Fruit fly (Drosophila melanogaster) whole organism, embryonic: Measurements from ENCODE around the gene Atu.

Source experiments
- Asciz ChIP-seq: fragments of 200-800 bp; sonication (Bioruptor generic); optimal IDR thresholded peaks from 2 replicates; lab custom pipeline; 2017; ENCODE audit warnings: missing biosample characterization, mild to moderate bottlenecking, missing genetic modification characterization, missing genetic modification reagents
- Bteb2 ChIP-seq: fragments of 200-800 bp; sonication (Bioruptor generic); optimal IDR thresholded peaks from 2 replicates; lab custom pipeline; 2016; ENCODE audit warnings: missing biosample characterization, missing genetic modification characterization
- CG1024 ChIP-seq: fragments of 200-800 bp; sonication (Bioruptor generic); IDR thresholded peaks from 2 replicates; pipeline ENCODE4 v1.3.6; 2022; ENCODE audit warnings: missing biosample characterization, missing genetic modification characterization
- CG10267 ChIP-seq: fragments of 200-800 bp; sonication (Bioruptor generic); optimal IDR thresholded peaks from 2 replicates; lab custom pipeline; 2018; ENCODE audit warnings: missing biosample characterization, mild to moderate bottlenecking, missing genetic modification characterization, moderate library complexity
- CG12769 ChIP-seq: fragments of 200-800 bp; sonication (Bioruptor generic); optimal IDR thresholded peaks from 2 replicates; lab custom pipeline; 2019; ENCODE audit warnings: missing biosample characterization, mild to moderate bottlenecking, missing genetic modification characterization, moderate library complexity
- CG13894 ChIP-seq: fragments of 200-800 bp; sonication (Bioruptor generic); optimal IDR thresholded peaks from 3 replicates; lab custom pipeline; 2018; ENCODE audit warnings: missing biosample characterization, mild to moderate bottlenecking, missing genetic modification characterization, moderate library complexity
- CG14860 ChIP-seq: fragments of 200-800 bp; sonication (Bioruptor generic); IDR thresholded peaks from 3 replicates; pipeline ENCODE4 v1.3.6; 2022; ENCODE audit warnings: missing biosample characterization, missing genetic modification characterization; ENCODE audit not compliant: partially characterized antibody
- CG1603 ChIP-seq: fragments of 200-800 bp; sonication (Bioruptor generic); optimal IDR thresholded peaks from 2 replicates; lab custom pipeline; 2019; ENCODE audit warnings: missing biosample characterization, mild to moderate bottlenecking, missing genetic modification characterization, moderate library complexity
- CG16813 ChIP-seq: fragments of 200-800 bp; sonication (Bioruptor generic); IDR thresholded peaks from 3 replicates; pipeline ENCODE4 v1.3.6; 2022; ENCODE audit warnings: missing biosample characterization, missing genetic modification characterization; ENCODE audit not compliant: partially characterized antibody
- CG18476 ChIP-seq: fragments of 200-800 bp; sonication (Bioruptor generic); optimal IDR thresholded peaks from 2 replicates; lab custom pipeline; 2016; ENCODE audit warnings: missing biosample characterization, mild to moderate bottlenecking, missing genetic modification characterization
- CG2202 ChIP-seq: fragments of 200-800 bp; sonication (Bioruptor generic); optimal IDR thresholded peaks from 2 replicates; lab custom pipeline; 2018; ENCODE audit warnings: missing biosample characterization, mild to moderate bottlenecking, missing genetic modification characterization
- CG2678 ChIP-seq: fragments of 200-800 bp; sonication (Bioruptor generic); optimal IDR thresholded peaks from 3 replicates; lab custom pipeline; 2019; ENCODE audit warnings: missing biosample characterization, mild to moderate bottlenecking, missing genetic modification characterization, moderate library complexity
- CG31441 ChIP-seq: fragments of 200-800 bp; sonication (Bioruptor generic); IDR thresholded peaks from 2 replicates; pipeline ENCODE4 v1.3.6; 2022; ENCODE audit warnings: missing biosample characterization, missing genetic modification characterization
- CG3726 ChIP-seq: fragments of 200-800 bp; sonication (Bioruptor generic); IDR thresholded peaks from 3 replicates; pipeline ENCODE4, ENCODE4 v1.3.6; 2022; ENCODE audit warnings: missing biosample characterization, missing genetic modification characterization
- CG4854 ChIP-seq: fragments of 200-800 bp; sonication (Bioruptor generic); optimal IDR thresholded peaks from 2 replicates; lab custom pipeline; 2016; ENCODE audit warnings: missing biosample characterization, missing genetic modification characterization, inconsistent platforms
- CG6791 ChIP-seq: fragments of 200-800 bp; sonication (Bioruptor generic); IDR thresholded peaks from 3 replicates; pipeline ENCODE4 v1.3.6; 2022; ENCODE audit warnings: missing biosample characterization, missing genetic modification characterization; ENCODE audit not compliant: partially characterized antibody
- CG7745 ChIP-seq: fragments of 200-800 bp; sonication (Bioruptor generic); optimal IDR thresholded peaks from 2 replicates; lab custom pipeline; 2018; ENCODE audit warnings: missing biosample characterization, mild to moderate bottlenecking, missing genetic modification characterization, moderate library complexity
- CG7963 ChIP-seq: fragments of 200-800 bp; sonication (Bioruptor generic); IDR thresholded peaks from 3 replicates; pipeline ENCODE4 v1.3.6; 2022; ENCODE audit warnings: missing biosample characterization, missing genetic modification characterization; ENCODE audit not compliant: partially characterized antibody
- CG8924 ChIP-seq: fragments of 200-800 bp; optimal IDR thresholded peaks from 3 replicates; lab custom pipeline; 2019; ENCODE audit warnings: missing biosample characterization, mild to moderate bottlenecking, missing genetic modification characterization, moderate library complexity
- Doc2 ChIP-seq: fragments of 200-800 bp; sonication (Bioruptor generic); IDR thresholded peaks from 2 replicates; pipeline ENCODE4 v1.3.6; 2022; ENCODE audit warnings: missing biosample characterization, missing genetic modification characterization
- Dref ChIP-seq: fragments of 200-800 bp; sonication (Bioruptor generic); IDR thresholded peaks from 2 replicates; pipeline ENCODE4 v1.3.6; 2022; ENCODE audit warnings: missing biosample characterization, missing genetic modification characterization
- Elba2 ChIP-seq: fragments of 200-800 bp; sonication (Bioruptor generic); optimal IDR thresholded peaks from 3 replicates; lab custom pipeline; 2016; ENCODE audit warnings: missing biosample characterization, missing genetic modification characterization
- H15 ChIP-seq: fragments of 200-800 bp; sonication (Bioruptor generic); IDR thresholded peaks from 3 replicates; pipeline ENCODE4 v1.3.6; 2022; ENCODE audit warnings: missing biosample characterization, missing genetic modification characterization
- HHEX ChIP-seq: fragments of 200-800 bp; sonication (Bioruptor generic); optimal IDR thresholded peaks from 3 replicates; lab custom pipeline; 2017; ENCODE audit warnings: missing biosample characterization, mild to moderate bottlenecking, missing genetic modification characterization, missing genetic modification reagents
- HLH54F ChIP-seq: fragments of 200-800 bp; sonication (Bioruptor generic); optimal IDR thresholded peaks from 3 replicates; lab custom pipeline; 2016; ENCODE audit warnings: missing biosample characterization, missing genetic modification characterization
- Hand ChIP-seq: fragments of 200-800 bp; sonication (Bioruptor generic); optimal IDR thresholded peaks from 2 replicates; lab custom pipeline; 2017; ENCODE audit warnings: mild to moderate bottlenecking, missing biosample characterization, missing genetic modification reagents, missing genetic modification characterization
- HmgZ ChIP-seq: fragments of 200-800 bp; sonication (Bioruptor generic); optimal IDR thresholded peaks from 2 replicates; lab custom pipeline; 2018; ENCODE audit warnings: missing biosample characterization, mild to moderate bottlenecking, missing genetic modification characterization
- Hsf ChIP-seq: fragments of 200-800 bp; sonication (Bioruptor generic); optimal IDR thresholded peaks from 3 replicates; lab custom pipeline; 2016; ENCODE audit warnings: missing biosample characterization, missing genetic modification characterization
- Max ChIP-seq: fragments of 200-800 bp; sonication (Bioruptor generic); optimal IDR thresholded peaks from 2 replicates; lab custom pipeline; 2016; ENCODE audit warnings: missing biosample characterization, mild to moderate bottlenecking, missing genetic modification characterization
- Nf-YA ChIP-seq: fragments of 200-800 bp; sonication (Bioruptor generic); IDR thresholded peaks from 2 replicates; pipeline ENCODE4 v1.3.6; 2022; ENCODE audit warnings: missing biosample characterization, missing genetic modification characterization
- Pdp1 ChIP-seq, 2 experiments: fragments of 200-800 bp; sonication (Bioruptor generic); optimal IDR thresholded peaks; 3 replicates each; lab custom pipeline; 2016; ENCODE audit warnings: missing biosample characterization in 2 of 2, missing genetic modification characterization in 2 of 2, mild to moderate bottlenecking in 1 of 2, moderate library complexity in 1 of 2
- Tbp ChIP-seq: fragments of >200 bp; optimal IDR thresholded peaks from 2 replicates; lab custom pipeline; 2018; ENCODE audit warnings: missing biosample characterization, missing genetic modification characterization
- Xbp1 ChIP-seq: fragments of 200-800 bp; sonication (Bioruptor generic); optimal IDR thresholded peaks from 3 replicates; lab custom pipeline; 2016; ENCODE audit warnings: missing biosample characterization, mild to moderate bottlenecking, missing genetic modification characterization
- amos ChIP-seq: fragments of 200-800 bp; sonication (Bioruptor generic); IDR thresholded peaks from 2 replicates; pipeline ENCODE4 v1.3.6; 2022; ENCODE audit warnings: missing biosample characterization, missing genetic modification characterization; ENCODE audit not compliant: partially characterized antibody
- ap ChIP-seq: fragments of 200-800 bp; sonication (Bioruptor generic); IDR thresholded peaks from 2 replicates; pipeline ENCODE4 v1.3.6; 2022; ENCODE audit warnings: missing biosample characterization, missing genetic modification characterization
- crol ChIP-seq: fragments of 200-800 bp; sonication (Bioruptor generic); IDR thresholded peaks from 2 replicates; pipeline ENCODE4 v1.3.6; 2022; ENCODE audit warnings: missing biosample characterization, missing genetic modification characterization
- dan ChIP-seq: fragments of 200-800 bp; sonication (Bioruptor generic); IDR thresholded peaks from 2 replicates; pipeline ENCODE4 v1.3.6; 2022; ENCODE audit warnings: missing biosample characterization, missing genetic modification characterization
- dm ChIP-seq: fragments of 200-800 bp; sonication (Bioruptor generic); optimal IDR thresholded peaks from 3 replicates; lab custom pipeline; 2016; ENCODE audit warnings: missing biosample characterization, missing genetic modification characterization
- fu2 ChIP-seq: fragments of 200-800 bp; sonication (Bioruptor generic); optimal IDR thresholded peaks from 2 replicates; lab custom pipeline; 2016; ENCODE audit warnings: missing biosample characterization, missing genetic modification characterization
- lmd ChIP-seq: fragments of 200-800 bp; sonication (Bioruptor generic); IDR thresholded peaks from 2 replicates; pipeline ENCODE4 v1.3.6; 2022; ENCODE audit warnings: missing biosample characterization, missing genetic modification characterization
- onecut ChIP-seq: fragments of 200-800 bp; sonication (Bioruptor generic); IDR thresholded peaks from 2 replicates; pipeline ENCODE4 v1.3.6; 2022; ENCODE audit warnings: missing biosample characterization, missing genetic modification characterization
- pan ChIP-seq, 4 experiments: fragments of >200 bp in 3 of 4; fragments of 200-800 bp in 1 of 4; sonication (Bioruptor generic) in 1 of 4; optimal IDR thresholded peaks in 3 of 4; IDR thresholded peaks in 1 of 4; 2 replicates each; pipeline versions ENCODE4 v1.3.6 to Lab custom; 2017 to 2022; ENCODE audit warnings: missing biosample characterization in 2 of 4, missing genetic modification characterization in 2 of 4, mixed read lengths in 1 of 4
- peb ChIP-seq: fragments of 200-800 bp; sonication (Bioruptor generic); IDR thresholded peaks from 2 replicates; pipeline ENCODE4 v1.3.6; 2022; ENCODE audit warnings: missing biosample characterization, missing genetic modification characterization
- pita ChIP-seq: fragments of 200-800 bp; sonication (Bioruptor generic); optimal IDR thresholded peaks from 2 replicates; lab custom pipeline; 2017; ENCODE audit warnings: missing biosample characterization, mild to moderate bottlenecking, missing genetic modification characterization
- trh ChIP-seq: fragments of 200-800 bp; sonication (Bioruptor generic); optimal IDR thresholded peaks from 2 replicates; lab custom pipeline; 2016; ENCODE audit warnings: missing biosample characterization, missing genetic modification characterization
- tup ChIP-seq: fragments of 200-800 bp; sonication (Bioruptor generic); optimal IDR thresholded peaks from 2 replicates; lab custom pipeline; 2016; ENCODE audit warnings: missing biosample characterization, mild to moderate bottlenecking, missing genetic modification characterization, moderate library complexity
- usp ChIP-seq: fragments of >200 bp; optimal IDR thresholded peaks from 2 replicates; lab custom pipeline; 2017; ENCODE audit warnings: missing biosample characterization, missing genetic modification characterization
- wek ChIP-seq: fragments of 200-800 bp; sonication (Bioruptor generic); optimal IDR thresholded peaks from 3 replicates; lab custom pipeline; 2018; ENCODE audit warnings: missing biosample characterization, mild to moderate bottlenecking, missing genetic modification characterization, moderate library complexity
- zen ChIP-seq: fragments of 200-800 bp; sonication (Bioruptor generic); optimal IDR thresholded peaks from 3 replicates; lab custom pipeline; 2018; ENCODE audit warnings: missing biosample characterization, mild to moderate bottlenecking, missing genetic modification characterization, moderate library complexity

Atu gene

dm6 chr3R:5624115-5624878 lies 11.1 kb downstream of the Atu start, which contains the start of the genes Dph4, Spec2 and RpL13A (continued):
- peak; percentile 92 for TF ChIP-seq Asciz
- TF ChIP-seq CG1603 (tag; lab: Kevin White, UChicago), result peak; percentile 96
- peak; percentile 87 for TF ChIP-seq Hand (GFP tag; lab: Kevin White, UChicago)
- TF ChIP-seq fu2 (GFP tag; lab: Kevin White, UChicago), result peak; percentile 88
- peak; percentile 83 for TF ChIP-seq CG12769 (tag; lab: Kevin White, UChicago)
- peak; percentile 81 to 91 for TF ChIP-seq Pdp1 (GFP tag; optimal IDR thresholded peaks at IDR 0.05; lab: Kevin White, UChicago)
- TF ChIP-seq Xbp1, result peak; percentile 89
- TF ChIP-seq trh, result peak; percentile 69
- TF ChIP-seq Nf-YA (GFP tag; lab: Robert Waterston, UW), result no peak
- no peak for TF ChIP-seq lmd (GFP tag; lab: Robert Waterston, UW)
- peak; percentile 74 for TF ChIP-seq tup (GFP tag; lab: Kevin White, UChicago)
- peak; percentile 52 for TF ChIP-seq Tbp (GFP tag; lab: Kevin White, UChicago)
- TF ChIP-seq HHEX, result peak; percentile 96
- peak; percentile 85 for TF ChIP-seq zen
- no peak for TF ChIP-seq Doc2 (GFP tag; lab: Robert Waterston, UW)
- TF ChIP-seq usp (GFP tag; lab: Kevin White, UChicago), result no peak
- no peak for TF ChIP-seq CG1024 (GFP tag; lab: Robert Waterston, UW)
- peak; percentile 74 for TF ChIP-seq CG18476
- TF ChIP-seq CG31441 (GFP tag; lab: Robert Waterston, UW), result no peak
- no peak for TF ChIP-seq pan (optimal IDR thresholded peaks at IDR 0.05; lab: Kevin White, UChicago)
- TF ChIP-seq pan (GFP tag; optimal IDR thresholded peaks at IDR 0.05 in 1 of 2, IDR thresholded peaks at IDR 0.05 in 1 of 2), result no peak
- TF ChIP-seq CG14860 (GFP tag; lab: Robert Waterston, UW), result no peak
- no peak for TF ChIP-seq CG7963 (GFP tag; lab: Robert Waterston, UW)
- no peak for TF ChIP-seq CG16813
- TF ChIP-seq crol, result no peak
- no peak for TF ChIP-seq peb (GFP tag; lab: Robert Waterston, UW)
- no peak for TF ChIP-seq CG7745
- peak; percentile 97 for TF ChIP-seq dm (GFP tag; lab: Kevin White, UChicago)
- TF ChIP-seq wek (GFP tag; lab: Kevin White, UChicago), result peak; percentile 95
- TF ChIP-seq dan (GFP tag; lab: Robert Waterston, UW), result no peak
- TF ChIP-seq CG8924, result peak; percentile 87
- TF ChIP-seq H15, result no peak
- TF ChIP-seq CG13894 (tag; lab: Kevin White, UChicago), result peak; percentile 82
- peak; percentile 87 for TF ChIP-seq pita
- TF ChIP-seq Dref (GFP tag; lab: Robert Waterston, UW), result no peak
- peak; percentile 81 for TF ChIP-seq CG2678 (tag; lab: Kevin White, UChicago)
- TF ChIP-seq ap (GFP tag; lab: Robert Waterston, UW), result no peak
- TF ChIP-seq CG6791 (GFP tag; lab: Robert Waterston, UW), result no peak
- TF ChIP-seq HLH54F (GFP tag; lab: Kevin White, UChicago), result peak; percentile 84
- no peak for TF ChIP-seq Elba2
- TF ChIP-seq onecut, result peak; percentile 93
- TF ChIP-seq Max (GFP tag; lab: Kevin White, UChicago), result peak; percentile 92
- no peak for TF ChIP-seq amos (GFP tag; lab: Robert Waterston, UW)
- TF ChIP-seq CG3726, result no peak
- peak; percentile 92 for TF ChIP-seq Bteb2
- TF ChIP-seq CG4854 (GFP tag; lab: Kevin White, UChicago), result peak; percentile 89
- TF ChIP-seq CG10267, result peak; percentile 90
- peak; percentile 87 for TF ChIP-seq Hsf (GFP tag; lab: Kevin White, UChicago)
- TF ChIP-seq HmgZ (tag; lab: Kevin White, UChicago), result peak; percentile 94
- TF ChIP-seq CG2202 (tag; lab: Kevin White, UChicago), result peak; percentile 83
